Worm (Caenorhabditis elegans) whole organism, mixed stage, embryonic: Measurements from ENCODE around the gene F58F9.3.

Experiments used
- blmp-1 ChIP-seq: fragments of 150-350 bp; optimal IDR thresholded peaks from 2 replicates; lab custom pipeline; 2014; ENCODE audit warnings: missing biosample characterization, missing genetic modification characterization
- elt-1 ChIP-seq: sonication (generic microtip); optimal IDR thresholded peaks from 2 replicates; lab custom pipeline; 2017; ENCODE audit warnings: missing genetic modification characterization, mild to moderate bottlenecking, missing compliant biosample characterization, antibody characterized with exemption, moderate library complexity, borderline replicate concordance; ENCODE audit not compliant: insufficient read depth
- lin-13 ChIP-seq: fragments of 150-350 bp; optimal IDR thresholded peaks from 2 replicates; lab custom pipeline; 2014; ENCODE audit warnings: missing biosample characterization, missing genetic modification characterization
- mep-1 ChIP-seq: fragments of 150-350 bp; optimal IDR thresholded peaks from 2 replicates; lab custom pipeline; 2017; ENCODE audit warnings: missing biosample characterization, missing genetic modification reagents, missing genetic modification characterization, inconsistent platforms
- mls-2 ChIP-seq: sonication (generic microtip); optimal IDR thresholded peaks from 2 replicates; lab custom pipeline; 2016; ENCODE audit warnings: mild to moderate bottlenecking, missing genetic modification characterization, moderate library complexity, missing compliant biosample characterization
- nhr-76 ChIP-seq: sonication (generic microtip); optimal IDR thresholded peaks from 2 replicates; lab custom pipeline; 2017; ENCODE audit warnings: missing biosample characterization, missing genetic modification characterization
- pha-4 ChIP-seq: fragments of 150-350 bp; optimal IDR thresholded peaks from 2 replicates; lab custom pipeline; 2018; ENCODE audit warnings: missing biosample characterization, missing genetic modification reagents, missing genetic modification characterization
- snpc-4 ChIP-seq: fragments of 150-350 bp; optimal IDR thresholded peaks from 2 replicates; lab custom pipeline; 2014; ENCODE audit warnings: missing biosample characterization, missing genetic modification characterization
- unc-62 ChIP-seq: fragments of 150-350 bp; optimal IDR thresholded peaks from 2 replicates; lab custom pipeline; 2014; ENCODE audit warnings: missing biosample characterization, missing genetic modification reagents, missing genetic modification characterization
- zip-8 ChIP-seq: fragments of 150-350 bp; optimal IDR thresholded peaks from 2 replicates; lab custom pipeline; 2014; ENCODE audit warnings: missing biosample characterization, missing genetic modification characterization
- ztf-11 ChIP-seq: fragments of 150-350 bp; optimal IDR thresholded peaks from 2 replicates; lab custom pipeline; 2014; ENCODE audit warnings: missing biosample characterization, missing genetic modification characterization

- TF ChIP-seq nhr-76 (tag; lab: Kevin White, UChicago) (no peak), unc-62 (no peak), snpc-4 (tag; lab: Kevin White, UChicago) (no peak), pha-4 (no peak), zip-8 (tag; lab: Kevin White, UChicago) (no peak), blmp-1 (tag; lab: Kevin White, UChicago) (no peak), lin-13 (tag; lab: Kevin White, UChicago) (no peak), ztf-11 (tag; lab: Kevin White, UChicago) (no peak), mls-2 (tag; lab: Kevin White, UChicago) (no peak), elt-1 (no peak), mep-1 (tag; lab: Kevin White, UChicago) (no peak)
Observed at ce11 chrIV:6213403-6213802, 19.6 kb upstream of the F58F9.3 start, which contains the start of gene C49A9.5.
